Worm (Caenorhabditis elegans): ENCODE data around the gene flp-13.

- no peak for TF ChIP-seq F52B5.7 (tag; optimal IDR thresholded peaks at IDR 0.05)
- no peak for TF ChIP-seq Y56A3A.18 (GFP tag; IDR thresholded peaks at IDR 0.05)
- no peak for TF ChIP-seq lin-54 (GFP tag; optimal IDR thresholded peaks at IDR 0.05)
- no peak for TF ChIP-seq nfyb-1 (GFP tag; IDR thresholded peaks at IDR 0.05)
- TF ChIP-seq F10E7.11 (tag; optimal IDR thresholded peaks at IDR 0.05): no peak
- no peak for TF ChIP-seq ekl-4 (GFP tag; IDR thresholded peaks at IDR 0.05)
- TF ChIP-seq ztf-28 (GFP tag; IDR thresholded peaks at IDR 0.05): no peak
- TF ChIP-seq ztf-18 (tag; optimal IDR thresholded peaks at IDR 0.05): no peak
- no peak for TF ChIP-seq gei-17 (GFP tag; optimal IDR thresholded peaks at IDR 0.05)
- TF ChIP-seq pha-4 (tag; optimal IDR thresholded peaks at IDR 0.05): no peak
- no peak for TF ChIP-seq lir-1 (GFP tag; conservative IDR thresholded peaks at IDR 0.05)
- TF ChIP-seq zim-3 (tag; optimal IDR thresholded peaks at IDR 0.05): no peak
These were observed 30.3 kb upstream of the flp-13 start, which contains the start of gene sucg-1 for ce11 chrIV:7728402-7728963.
